Worm (Caenorhabditis elegans): ENCODE data around the gene srw-72.

ce11 chrV:17449836-17450235 is 17.0 kb upstream of the srw-72 start:
- TF ChIP-seq elt-3 (tag; optimal IDR thresholded peaks at IDR 0.05) (no peak), pqm-1 (tag; optimal IDR thresholded peaks at IDR 0.05) (no peak), nhr-12 (tag; optimal IDR thresholded peaks at IDR 0.05) (no peak), unc-62 (GFP tag; optimal IDR thresholded peaks at IDR 0.05) (no peak), ceh-82 (tag; optimal IDR thresholded peaks at IDR 0.05) (no peak), aly-2 (tag; optimal IDR thresholded peaks at IDR 0.05) (no peak), nhr-28 (tag; optimal IDR thresholded peaks at IDR 0.05) (no peak), lin-15B (tag; optimal IDR thresholded peaks at IDR 0.05) (no peak), nhr-11 (tag; optimal IDR thresholded peaks at IDR 0.05) (no peak), fkh-10 (GFP tag; optimal IDR thresholded peaks at IDR 0.05) (no peak), nhr-237 (tag; optimal IDR thresholded peaks at IDR 0.05) (no peak)
